Fruit fly (Drosophila melanogaster) whole organism, larva: Measurements from ENCODE around the gene CG42674.

Experiments used
- noc ChIP-seq: fragments of 200-800 bp; sonication (Bioruptor generic); optimal IDR thresholded peaks from 3 replicates; lab custom pipeline; 2019; ENCODE audit warnings: missing biosample characterization, mild to moderate bottlenecking, missing genetic modification characterization, moderate library complexity

CG42674 gene

DNA sequence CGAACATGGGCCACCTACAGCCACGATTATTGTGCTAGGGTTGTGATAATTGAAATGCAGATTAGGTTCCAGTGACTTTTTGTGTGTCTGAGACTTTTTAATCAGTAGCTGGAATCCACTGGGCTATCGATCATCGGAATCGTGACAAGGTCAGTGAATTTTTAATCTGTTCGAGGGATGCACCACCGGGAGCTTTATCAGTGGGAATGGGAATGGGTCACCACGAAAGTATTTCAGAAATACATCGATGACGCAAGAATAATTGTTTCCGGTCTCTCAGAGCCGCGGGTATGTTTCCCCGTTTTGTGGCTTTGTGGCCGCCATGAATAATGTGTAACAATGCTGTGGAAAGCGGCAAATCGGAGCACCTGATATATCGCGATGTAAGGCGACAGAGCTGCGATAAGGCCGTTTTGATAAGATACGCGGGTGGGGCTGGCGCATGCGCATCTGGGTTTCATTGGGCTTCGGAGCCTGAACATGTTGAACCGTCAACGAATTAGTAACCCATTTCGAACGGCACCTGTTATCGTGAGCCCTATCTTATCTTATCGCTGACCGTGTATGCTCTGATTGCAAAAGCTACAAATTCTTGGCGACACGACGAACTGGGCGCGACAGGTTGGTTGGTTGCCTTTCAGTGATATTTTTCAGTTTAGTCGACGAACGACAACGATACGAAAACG lies 10.1 kb downstream of the CG42674 start, which contains the start of gene Ssk:
Gene Ssk, plus strand, starts transcription at position 638 of the 686 bp plus-strand sequence.
- peak; percentile 65 for TF ChIP-seq noc (tag; lab: Kevin White, UChicago)

DNA sequence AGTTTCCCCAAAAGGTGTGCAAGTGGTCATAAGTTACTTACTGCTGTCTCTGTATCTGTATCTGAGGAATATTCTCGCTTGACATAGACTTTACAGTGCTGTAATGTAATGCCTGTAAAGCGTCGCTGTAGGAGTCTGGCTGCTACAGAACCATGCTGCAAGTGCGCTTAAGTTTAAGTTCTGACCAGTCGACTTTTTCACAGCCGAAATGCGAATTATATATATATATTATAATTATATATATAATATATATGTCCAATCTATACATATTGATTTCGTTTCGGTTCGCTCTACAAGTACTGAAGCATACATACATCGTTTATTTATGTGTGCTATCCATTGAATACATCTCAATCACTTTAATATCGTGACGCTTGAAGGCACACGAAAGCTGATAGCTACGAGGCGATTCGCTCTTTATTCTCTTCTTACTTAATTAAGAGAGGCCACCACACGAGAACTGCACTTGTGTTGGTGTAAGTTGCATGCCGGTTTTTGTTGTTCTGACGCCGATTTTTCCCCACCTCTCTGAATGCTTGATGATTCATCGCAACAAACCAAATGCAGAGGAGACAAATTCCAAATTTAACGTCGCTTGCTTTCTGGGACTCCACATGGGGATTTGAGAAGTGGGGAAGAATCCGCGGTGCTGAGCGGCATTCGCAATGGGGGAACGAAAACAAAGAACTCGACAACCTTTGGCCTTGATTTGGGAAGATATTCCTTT lies 11.7 kb downstream of the CG42674 start:
- no peak for TF ChIP-seq noc (tag; lab: Kevin White, UChicago)

DNA sequence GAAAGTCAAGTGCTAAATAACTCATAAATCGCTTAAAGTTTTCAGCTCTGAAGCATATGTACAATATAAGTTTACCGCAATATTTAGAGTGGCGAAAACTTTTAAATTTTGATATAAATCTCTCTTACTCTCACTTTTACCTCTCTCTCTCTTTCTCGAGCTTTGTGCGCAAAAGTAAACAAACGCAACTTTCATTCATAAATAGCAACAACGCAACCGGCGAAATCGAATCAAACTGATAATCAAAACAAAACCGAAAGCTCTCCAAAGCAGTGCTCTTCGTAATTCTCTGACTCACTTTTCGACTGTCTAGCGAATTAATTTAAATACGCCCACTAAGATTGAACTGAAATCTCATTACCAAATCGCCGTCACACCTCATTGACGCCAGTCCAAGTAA lies 12.2 kb downstream of the CG42674 start:
- TF ChIP-seq noc (tag; lab: Kevin White, UChicago), result no peak

DNA sequence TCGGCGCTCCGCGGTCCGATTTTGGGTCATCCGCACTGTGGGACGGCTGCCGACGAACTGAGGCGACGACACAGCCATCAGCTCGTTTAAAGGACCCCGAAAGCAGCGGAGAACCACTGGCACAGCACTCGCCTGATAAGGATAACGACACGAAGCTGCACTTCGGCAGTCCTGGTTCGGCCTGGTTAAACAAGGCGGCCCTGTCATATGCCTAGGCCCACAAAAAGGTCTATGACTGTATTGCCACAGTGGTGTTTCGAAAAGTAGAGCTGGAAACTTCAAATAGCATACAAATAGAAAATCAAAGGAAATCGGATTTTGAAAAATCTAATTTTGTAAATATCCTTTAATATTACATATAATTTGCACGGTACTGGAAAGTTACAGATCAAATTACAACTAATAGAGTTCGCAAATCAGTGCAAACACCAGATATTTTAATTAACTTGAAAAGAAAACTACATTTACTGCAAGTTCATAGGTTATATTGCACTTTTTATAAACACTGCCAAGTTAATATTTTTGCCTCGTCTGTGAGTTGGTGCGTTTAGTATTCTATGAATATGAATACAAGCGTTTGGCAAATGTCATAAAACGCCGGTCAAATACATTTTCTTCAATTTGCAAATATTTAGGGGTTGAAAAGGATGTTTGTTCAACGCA lies 12.8 kb downstream of the CG42674 start:
- no peak for TF ChIP-seq noc (tag; lab: Kevin White, UChicago)

DNA sequence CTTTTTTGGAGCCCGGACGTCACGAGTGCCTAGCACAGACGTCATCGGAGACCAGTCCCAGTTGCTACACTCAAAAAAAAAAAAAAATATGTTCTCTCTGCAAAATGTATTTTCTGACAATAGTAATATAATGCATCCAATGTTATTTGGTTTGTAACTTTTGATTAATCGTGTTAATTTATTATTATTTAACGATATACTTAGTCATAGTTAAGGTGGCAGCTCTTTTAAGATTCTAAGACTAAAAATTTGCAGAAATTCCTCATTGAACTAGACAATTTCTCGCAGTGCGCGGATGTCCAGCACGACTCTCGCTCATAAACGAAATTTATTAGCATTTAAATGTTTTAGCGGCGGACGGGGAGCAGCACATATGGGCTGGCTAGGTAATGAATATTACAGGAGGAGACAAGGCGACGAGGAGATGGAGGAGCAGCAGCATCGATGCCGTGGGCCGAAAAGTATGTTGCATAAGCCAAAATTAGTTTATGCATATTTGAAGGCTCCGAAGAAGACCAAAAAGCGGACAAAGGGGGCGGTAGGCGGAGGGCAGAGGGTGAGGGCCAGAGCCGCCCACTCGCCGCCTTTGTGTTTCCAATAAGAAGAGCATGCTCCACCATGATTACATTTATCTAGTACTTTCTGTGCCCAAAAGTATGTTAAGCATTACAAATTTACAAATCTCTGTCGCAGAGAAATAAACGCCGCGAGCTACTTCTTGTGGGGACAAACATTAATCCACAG lies 14.6 kb downstream of the CG42674 start:
- TF ChIP-seq noc (tag; lab: Kevin White, UChicago), result peak; percentile 59

DNA sequence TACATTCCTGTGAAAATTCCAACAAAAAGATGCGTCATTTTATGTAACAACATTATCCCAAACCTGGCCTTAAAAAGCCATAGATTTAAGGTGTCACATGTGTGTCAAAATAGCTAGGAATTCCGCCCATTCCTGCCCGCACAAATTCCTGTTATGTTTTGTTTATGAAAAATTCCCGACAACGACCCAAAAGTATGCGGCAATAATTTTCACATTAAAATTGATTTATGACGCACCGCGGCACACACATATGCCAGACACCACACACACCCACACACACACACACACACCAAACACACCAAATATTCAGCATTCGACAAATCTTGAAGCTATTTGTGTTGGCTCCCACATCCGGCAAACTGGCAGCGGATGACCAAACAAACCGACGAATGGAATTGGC lies 15.3 kb downstream of the CG42674 start:
- TF ChIP-seq noc (tag; lab: Kevin White, UChicago), result no peak

DNA sequence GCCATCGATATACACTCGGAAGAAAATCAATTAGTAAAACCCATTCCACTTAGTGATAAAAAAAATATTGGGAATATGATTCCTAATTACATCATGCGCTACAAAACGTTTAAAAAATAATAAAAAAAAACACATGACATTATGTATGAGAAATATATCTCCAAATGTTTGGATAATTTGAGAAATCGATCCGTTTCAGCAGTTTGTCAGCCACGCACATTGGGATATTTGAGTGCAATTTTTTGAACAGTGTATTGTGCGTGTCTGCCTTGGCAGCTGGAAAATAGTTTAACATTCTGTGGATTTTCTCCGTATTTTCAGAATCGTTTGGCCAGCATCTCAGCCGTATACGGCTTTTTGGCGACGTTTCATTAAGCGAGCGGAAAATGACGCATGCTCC lies 20.0 kb downstream of the CG42674 start:
- no peak for TF ChIP-seq noc (tag; lab: Kevin White, UChicago)

DNA sequence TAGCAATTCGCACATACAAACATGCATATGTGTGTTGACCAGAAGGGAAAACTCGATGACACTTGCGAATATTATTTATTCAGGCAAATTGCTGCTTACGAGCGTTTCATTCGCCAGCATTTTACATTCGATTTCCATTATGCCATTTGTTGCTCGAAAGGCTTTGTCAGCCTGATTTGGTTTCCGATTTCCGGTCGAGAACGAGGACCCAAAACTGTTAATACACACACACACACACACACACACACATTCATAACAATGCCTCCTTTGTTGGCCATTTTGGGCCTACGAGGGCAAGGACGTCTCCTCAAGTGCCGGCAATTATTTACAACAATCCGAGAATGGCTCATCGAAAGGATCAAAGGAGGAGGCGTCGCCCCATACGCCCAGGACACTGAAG lies 20.4 kb downstream of the CG42674 start:
- TF ChIP-seq noc (tag; lab: Kevin White, UChicago), result no peak

DNA sequence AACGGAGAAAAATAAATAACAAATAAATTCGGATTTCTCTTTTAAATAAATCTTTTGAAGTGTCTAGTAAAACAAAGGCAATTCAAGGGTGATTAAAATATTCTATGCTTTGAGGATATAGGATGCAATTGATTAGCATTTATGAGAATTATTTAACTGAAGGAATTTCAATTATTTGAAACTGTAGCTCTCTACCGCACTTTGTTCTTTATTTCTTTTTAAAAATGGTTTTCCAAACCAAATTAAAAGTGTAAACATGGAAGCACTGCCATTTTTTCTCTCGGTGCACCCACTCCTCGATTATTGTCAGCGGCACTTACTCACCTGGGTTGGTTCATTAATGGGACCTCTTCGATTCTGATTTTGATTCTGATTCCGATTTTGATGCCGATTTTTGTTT lies 30.0 kb downstream of the CG42674 start:
- TF ChIP-seq noc (tag; lab: Kevin White, UChicago), result no peak

DNA sequence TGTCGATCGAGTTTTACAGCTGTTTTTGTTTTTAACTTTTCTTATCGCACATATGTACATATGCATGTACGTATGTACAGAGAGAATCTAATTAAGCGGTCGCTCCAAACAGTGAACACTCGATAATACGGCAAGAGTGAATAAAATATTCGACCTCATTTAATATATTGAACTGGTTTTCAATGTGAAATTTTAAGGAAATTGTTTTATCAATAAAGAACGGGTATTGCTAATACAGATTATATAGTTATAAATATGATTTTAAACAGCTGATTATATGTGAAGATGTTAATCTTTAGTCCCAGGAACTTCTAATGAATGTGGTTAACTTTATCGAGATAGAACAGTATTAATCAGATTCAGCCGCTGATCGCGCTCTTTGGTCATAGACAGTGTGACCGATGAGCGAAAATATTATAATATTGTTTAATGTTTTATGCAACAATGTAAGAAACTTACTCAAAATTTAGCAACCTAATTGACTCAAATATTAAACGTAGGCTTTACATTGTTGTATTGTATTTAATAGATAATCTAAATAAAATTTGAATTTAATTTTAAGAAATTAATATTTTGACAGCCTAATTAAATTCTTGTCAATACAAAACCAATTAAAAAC lies 57.4 kb downstream of the CG42674 start, which contains the start of gene CG7328:
Gene CG7328, minus strand, starts transcription at position 19 of the 619 bp plus-strand sequence.
- peak; percentile 90 for TF ChIP-seq noc (tag; lab: Kevin White, UChicago)

DNA sequence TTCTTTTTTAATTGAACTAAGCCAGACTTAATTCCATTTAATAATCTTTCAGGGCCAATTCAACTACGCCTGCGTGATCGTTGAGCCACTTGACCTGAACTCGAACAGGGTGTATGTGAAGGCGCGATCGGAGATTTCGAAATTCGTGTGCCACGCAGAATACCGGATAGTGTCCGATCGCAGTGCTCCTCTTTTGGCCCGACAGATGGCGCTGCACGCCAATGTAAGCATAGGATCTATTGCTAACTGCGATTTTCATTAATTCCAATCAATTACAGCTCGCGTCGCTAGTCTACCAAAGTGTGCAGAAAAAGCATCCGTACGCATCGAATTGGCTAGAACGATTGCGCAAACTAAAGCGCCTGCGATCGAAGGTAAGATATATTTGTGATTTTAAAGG lies 59.8 kb downstream of the CG42674 start:
- TF ChIP-seq noc (tag; lab: Kevin White, UChicago), result no peak

DNA sequence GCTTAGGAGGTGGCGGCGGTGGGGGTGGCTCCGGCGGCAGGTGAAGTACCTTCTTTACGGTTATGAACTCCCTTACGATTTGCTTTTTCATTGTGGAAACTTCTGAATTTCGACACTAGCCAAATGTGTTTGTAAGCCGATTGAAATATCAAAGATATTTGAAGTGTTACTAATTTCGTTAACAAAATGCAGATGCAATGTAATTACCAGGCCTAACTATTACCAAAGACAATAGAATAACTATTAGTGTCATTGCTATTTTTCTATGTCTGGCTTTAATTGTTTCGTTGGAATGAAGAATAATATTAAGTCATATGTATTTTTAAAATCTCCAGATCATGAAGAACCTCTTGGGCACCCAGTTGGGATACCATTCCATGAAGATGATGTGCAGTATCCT lies 64.9 kb downstream of the CG42674 start, which contains the start of gene CG7335:
Gene CG7335, minus strand, starts transcription at position 101 of the 400 bp plus-strand sequence.
- TF ChIP-seq noc (tag; lab: Kevin White, UChicago), result no peak

DNA sequence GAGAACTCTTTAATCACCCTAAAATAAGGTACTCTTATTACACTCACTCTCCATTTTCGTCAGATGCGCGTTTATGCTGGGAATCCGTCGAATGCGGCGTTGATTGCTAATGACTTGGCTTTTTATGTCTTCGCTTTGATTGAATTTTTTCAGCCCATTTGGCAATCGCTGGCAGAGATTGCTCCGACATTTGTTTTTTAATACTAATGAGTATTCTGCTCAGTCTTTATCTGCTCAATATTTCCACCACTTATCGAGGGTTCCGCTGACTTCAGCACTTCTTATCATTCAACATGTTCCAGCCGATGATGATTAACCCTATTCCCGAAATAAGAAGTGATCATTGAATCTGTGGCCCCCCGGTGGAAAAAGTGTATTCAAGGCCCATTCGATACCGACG lies 66.5 kb downstream of the CG42674 start, which contains the start of gene obst-J:
Gene obst-J, minus strand, starts transcription at position 101 of the 400 bp plus-strand sequence.
- TF ChIP-seq noc (tag; lab: Kevin White, UChicago), result no peak

DNA sequence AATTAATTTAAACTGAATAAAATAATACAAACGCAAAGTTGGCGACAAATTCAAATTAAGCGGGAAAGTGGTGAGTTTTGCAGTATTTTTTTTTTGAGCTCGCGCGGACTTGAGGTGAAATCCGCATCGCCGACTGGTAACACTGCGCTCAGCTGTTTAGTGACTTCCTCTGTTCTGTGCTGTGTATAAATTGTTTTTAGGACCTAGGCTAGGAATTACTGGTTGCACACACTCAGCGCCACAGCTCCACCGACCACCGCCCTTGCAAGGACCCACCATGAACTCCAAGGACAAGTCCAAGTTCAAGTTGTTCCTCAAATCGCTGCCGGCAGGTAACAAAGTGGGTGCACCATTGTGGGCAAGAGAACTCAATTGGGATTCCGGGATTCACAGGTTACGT lies 69.1 kb downstream of the CG42674 start, which contains the start of gene gig:
Gene gig, plus strand, starts transcription at position 150 of the 400 bp plus-strand sequence.
- TF ChIP-seq noc (tag; lab: Kevin White, UChicago), result no peak

DNA sequence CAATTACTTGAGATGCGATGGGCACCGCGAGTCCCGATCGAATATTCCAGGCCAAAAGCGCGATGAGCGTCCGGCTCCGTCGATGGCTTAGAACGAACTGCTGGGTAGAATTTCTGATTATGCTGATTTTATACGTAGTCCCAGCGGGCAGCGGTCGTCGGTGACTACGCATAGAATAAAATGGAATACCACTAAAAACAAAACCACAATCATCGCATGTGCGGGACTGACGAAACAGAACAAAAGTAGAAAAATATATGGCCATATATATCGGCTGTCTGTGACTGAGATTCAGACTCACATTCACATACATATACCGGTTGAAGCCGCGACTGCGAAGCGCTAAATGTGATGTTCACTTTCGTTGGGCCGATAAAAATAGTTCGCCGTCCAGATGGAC lies 70.8 kb downstream of the CG42674 start, which contains the start of gene CG7365:
Gene CG7365, minus strand, starts transcription at position 101 of the 400 bp plus-strand sequence.
- no peak for TF ChIP-seq noc (tag; lab: Kevin White, UChicago)
